Worm (Caenorhabditis elegans): ENCODE data around the gene egas-2.

ce11 chrV:18638367-18638873 lies 11.7 kb upstream of the egas-2 start, which contains the start of gene col-42:
- TF ChIP-seq skn-1 (tag; optimal IDR thresholded peaks at IDR 0.05) (no peak), alr-1 (tag; optimal IDR thresholded peaks at IDR 0.05) (no peak), ama-1 (optimal IDR thresholded peaks at IDR 0.05) (no peak), unc-62 (GFP tag; optimal IDR thresholded peaks at IDR 0.05) (no peak), nhr-12 (tag; optimal IDR thresholded peaks at IDR 0.05) (no peak)

All from whole organism, L2 larva.